In genomic region chrX:3381667-3382066, dm6 we compare ENCODE assay signal across 6 fruit fly cellular contexts.
TF ChIP-seq lines count a peak whose summit lies in the region.

No protein-coding gene starts in this region.

- TF ChIP-seq CTCF in whole organism, embryonic (GFP tag; optimal IDR thresholded peaks at IDR 0.05; lab: Kevin White, UChicago): no peak

TF ChIP-seq in whole organism, 6 proteins besides CTCF, POLR2A, EP300 and RAD21:
- TF ChIP-seq psq (optimal IDR thresholded peaks at IDR 0.05; lab: Kevin White, UChicago) (no peak), Dll (optimal IDR thresholded peaks at IDR 0.05; lab: Kevin White, UChicago) (no peak), pan (optimal IDR thresholded peaks at IDR 0.05; lab: Kevin White, UChicago) (peak; percentile 89), CG8478 (optimal IDR thresholded peaks at IDR 0.05; lab: Kevin White, UChicago) (no peak)

TF ChIP-seq in whole organism, adult, 20 proteins besides CTCF, POLR2A, EP300 and RAD21 (continues in another document):
- peak; percentile 71 for TF ChIP-seq CG12768 (GFP tag; optimal IDR thresholded peaks at IDR 0.05; lab: Kevin White, UChicago)
- no peak for TF ChIP-seq ovo (GFP tag; optimal IDR thresholded peaks at IDR 0.05; lab: Kevin White, UChicago)
- TF ChIP-seq cnc (optimal IDR thresholded peaks at IDR 0.05; lab: Kevin White, UChicago): no peak
- peak; percentile 17 for TF ChIP-seq cic (GFP tag; optimal IDR thresholded peaks at IDR 0.05; lab: Kevin White, UChicago)
- TF ChIP-seq CG1620 (GFP tag; optimal IDR thresholded peaks at IDR 0.05; lab: Kevin White, UChicago): no peak
- no peak for TF ChIP-seq toe (GFP tag; optimal IDR thresholded peaks at IDR 0.05; lab: Kevin White, UChicago)
- TF ChIP-seq Mnt (GFP tag; optimal IDR thresholded peaks at IDR 0.05; lab: Kevin White, UChicago): no peak
- peak; percentile 81 for TF ChIP-seq CG14711 (tag; optimal IDR thresholded peaks at IDR 0.05; lab: Kevin White, UChicago)
- peak; percentile 32 for TF ChIP-seq CG7045 (GFP tag; optimal IDR thresholded peaks at IDR 0.05; lab: Kevin White, UChicago)
- TF ChIP-seq Hr96 (GFP tag; optimal IDR thresholded peaks at IDR 0.05; lab: Kevin White, UChicago): no peak
- TF ChIP-seq pad (GFP tag; optimal IDR thresholded peaks at IDR 0.05; lab: Kevin White, UChicago): peak; percentile 38
- TF ChIP-seq Clk (GFP tag; optimal IDR thresholded peaks at IDR 0.05; lab: Kevin White, UChicago): no peak
- peak; percentile 5 for TF ChIP-seq tj (GFP tag; optimal IDR thresholded peaks at IDR 0.05; lab: Kevin White, UChicago)
- no peak for TF ChIP-seq CG11617 (GFP tag; optimal IDR thresholded peaks at IDR 0.05; lab: Kevin White, UChicago)
- no peak for TF ChIP-seq Crg-1 (GFP tag; optimal IDR thresholded peaks at IDR 0.05; lab: Kevin White, UChicago)
- TF ChIP-seq CG33017 (tag; optimal IDR thresholded peaks at IDR 0.05; lab: Kevin White, UChicago): peak; percentile 86
- TF ChIP-seq CG7101 (tag; optimal IDR thresholded peaks at IDR 0.05; lab: Kevin White, UChicago): peak; percentile 82
- TF ChIP-seq CG5204 (GFP tag; optimal IDR thresholded peaks at IDR 0.05; lab: Kevin White, UChicago): no peak

TF ChIP-seq in whole organism, embryonic, 481 proteins besides CTCF, POLR2A, EP300 and RAD21 (continues in another document):
- peak; percentile 91 for TF ChIP-seq dm (GFP tag; optimal IDR thresholded peaks at IDR 0.05; lab: Kevin White, UChicago)
- no peak for TF ChIP-seq lov (optimal IDR thresholded peaks at IDR 0.05; lab: Kevin White, UChicago)
- TF ChIP-seq lov (GFP tag; IDR thresholded peaks at IDR 0.05; lab: Robert Waterston, UW): 0 out of 3 replicates have a peak, but pooled peaks have one; percentile 51
- TF ChIP-seq HLH54F (GFP tag; optimal IDR thresholded peaks at IDR 0.05; lab: Kevin White, UChicago): peak; percentile 67
- TF ChIP-seq Atf-2 (GFP tag; optimal IDR thresholded peaks at IDR 0.05; lab: Kevin White, UChicago): peak; percentile 73
- no peak; the same call in 1 of the 2 replicates for TF ChIP-seq CG6689 (GFP tag; IDR thresholded peaks at IDR 0.05; lab: Robert Waterston, UW)
- peak; percentile 75 for TF ChIP-seq CG12391 (tag; optimal IDR thresholded peaks at IDR 0.05; lab: Kevin White, UChicago)
- TF ChIP-seq gce (GFP tag; IDR thresholded peaks at IDR 0.05; lab: Robert Waterston, UW): no peak
- peak; percentile 47 for TF ChIP-seq CG10267 (tag; optimal IDR thresholded peaks at IDR 0.05; lab: Kevin White, UChicago)
- peak; percentile 68 for TF ChIP-seq Meics (GFP tag; optimal IDR thresholded peaks at IDR 0.05; lab: Kevin White, UChicago)
- no peak for TF ChIP-seq CG5180 (GFP tag; optimal IDR thresholded peaks at IDR 0.05; lab: Kevin White, UChicago)
- TF ChIP-seq CG4820 (GFP tag; optimal IDR thresholded peaks at IDR 0.05; lab: Kevin White, UChicago): peak; percentile 63
- peak; percentile 72 for TF ChIP-seq CG18262 (tag; optimal IDR thresholded peaks at IDR 0.05; lab: Kevin White, UChicago)
- TF ChIP-seq CG4854 (GFP tag; optimal IDR thresholded peaks at IDR 0.05; lab: Kevin White, UChicago): peak; percentile 19
- TF ChIP-seq exex (tag; optimal IDR thresholded peaks at IDR 0.05; lab: Kevin White, UChicago): no peak
- TF ChIP-seq CG2875 (GFP tag; optimal IDR thresholded peaks at IDR 0.05; lab: Kevin White, UChicago): peak; percentile 42
- peak; percentile 69 for TF ChIP-seq CG2120 (GFP tag; optimal IDR thresholded peaks at IDR 0.05; lab: Kevin White, UChicago)
- peak; percentile 87 for TF ChIP-seq Antp (GFP tag; optimal IDR thresholded peaks at IDR 0.05; lab: Kevin White, UChicago)

TF ChIP-seq in whole organism, prepupa, 60 proteins besides CTCF, POLR2A, EP300 and RAD21 (continues in another document):
- TF ChIP-seq fd59A (GFP tag; optimal IDR thresholded peaks at IDR 0.05; lab: Kevin White, UChicago) (peak; percentile 99), Hr38 (GFP tag; optimal IDR thresholded peaks at IDR 0.05; lab: Kevin White, UChicago) (peak; percentile 24), CG4318 (GFP tag; optimal IDR thresholded peaks at IDR 0.05; lab: Kevin White, UChicago) (peak; percentile 97), dac (GFP tag; optimal IDR thresholded peaks at IDR 0.05; lab: Kevin White, UChicago) (peak; percentile 97), CG16779 (tag; optimal IDR thresholded peaks at IDR 0.05; lab: Kevin White, UChicago) (peak; percentile 94), lz (GFP tag; optimal IDR thresholded peaks at IDR 0.05; lab: Kevin White, UChicago) (peak; percentile 97), Gug (GFP tag; IDR thresholded peaks at IDR 0.05; lab: Robert Waterston, UW) (peak; percentile 98), CG11762 (GFP tag; optimal IDR thresholded peaks at IDR 0.05; lab: Kevin White, UChicago; ENCODE audit: insufficient read depth) (peak; percentile 94), Smox (GFP tag; optimal IDR thresholded peaks at IDR 0.05; lab: Kevin White, UChicago) (peak; percentile 93), pdm3 (GFP tag; optimal IDR thresholded peaks at IDR 0.05; lab: Kevin White, UChicago) (peak; percentile 99), Lpt (GFP tag; optimal IDR thresholded peaks at IDR 0.05; lab: Kevin White, UChicago) (peak; percentile 97), CG9139 (GFP tag; optimal IDR thresholded peaks at IDR 0.05; lab: Kevin White, UChicago) (peak; percentile 89), net (GFP tag; optimal IDR thresholded peaks at IDR 0.05; lab: Kevin White, UChicago) (peak; percentile 97), ss (GFP tag; optimal IDR thresholded peaks at IDR 0.05; lab: Kevin White, UChicago) (peak; percentile 95 to 97), fd85E (GFP tag; optimal IDR thresholded peaks at IDR 0.05; lab: Kevin White, UChicago) (peak; percentile 86), dsx (GFP tag; optimal IDR thresholded peaks at IDR 0.05; lab: Kevin White, UChicago; ENCODE audit: poor library complexity, severe bottlenecking) (peak; percentile 97), CG3919 (GFP tag; optimal IDR thresholded peaks at IDR 0.05; lab: Kevin White, UChicago) (peak; percentile 97), CG6163 (GFP tag; IDR thresholded peaks at IDR 0.05; lab: Robert Waterston, UW) (peak; percentile 99)

TF ChIP-seq in whole organism, pupa, 21 proteins besides CTCF, POLR2A, EP300 and RAD21 (continues in another document):
- peak; percentile 92 for TF ChIP-seq CG10348 (GFP tag; IDR thresholded peaks at IDR 0.05; lab: Robert Waterston, UW)
- peak; percentile 96 for TF ChIP-seq CG12605 (GFP tag; IDR thresholded peaks at IDR 0.05; lab: Robert Waterston, UW)
- TF ChIP-seq Snoo (tag; optimal IDR thresholded peaks at IDR 0.05; lab: Kevin White, UChicago): peak; percentile 93
- peak; percentile 98 for TF ChIP-seq Ets98B (GFP tag; IDR thresholded peaks at IDR 0.05; lab: Robert Waterston, UW)
- TF ChIP-seq rn (GFP tag; IDR thresholded peaks at IDR 0.05; lab: Robert Waterston, UW): peak; percentile 97
- TF ChIP-seq CG14655 (GFP tag; optimal IDR thresholded peaks at IDR 0.05; lab: Kevin White, UChicago): peak; percentile 97
- peak; percentile 99 for TF ChIP-seq CG4496 (GFP tag; IDR thresholded peaks at IDR 0.05; lab: Robert Waterston, UW)
- peak; percentile 97 for TF ChIP-seq Pif1B (GFP tag; optimal IDR thresholded peaks at IDR 0.05; lab: Kevin White, UChicago)
- peak; percentile 98 for TF ChIP-seq Pif1A (GFP tag; optimal IDR thresholded peaks at IDR 0.05; lab: Kevin White, UChicago)
- TF ChIP-seq gl (tag; optimal IDR thresholded peaks at IDR 0.05; lab: Kevin White, UChicago): peak; percentile 92
- peak; percentile 68 for TF ChIP-seq EcR (GFP tag; optimal IDR thresholded peaks at IDR 0.05; lab: Kevin White, UChicago)
- peak; percentile 98 for TF ChIP-seq CG32121 (GFP tag; IDR thresholded peaks at IDR 0.05; lab: Robert Waterston, UW)
- TF ChIP-seq CG8301 (tag; optimal IDR thresholded peaks at IDR 0.05; lab: Kevin White, UChicago): peak; percentile 96
- peak; percentile 91 for TF ChIP-seq D1 (tag; optimal IDR thresholded peaks at IDR 0.05; lab: Kevin White, UChicago)
- peak; percentile 97 for TF ChIP-seq CG17806 (tag; optimal IDR thresholded peaks at IDR 0.05; lab: Kevin White, UChicago)
- peak; percentile 98 for TF ChIP-seq CG34367 (tag; optimal IDR thresholded peaks at IDR 0.05; lab: Kevin White, UChicago)
- TF ChIP-seq CG15710 (tag; optimal IDR thresholded peaks at IDR 0.05; lab: Kevin White, UChicago): peak; percentile 96
- peak; percentile 96 for TF ChIP-seq CG8159 (tag; optimal IDR thresholded peaks at IDR 0.05; lab: Kevin White, UChicago)
- peak; percentile 89 for TF ChIP-seq CG13204 (GFP tag; optimal IDR thresholded peaks at IDR 0.05; lab: Kevin White, UChicago)
- peak; percentile 98 for TF ChIP-seq CG9948 (tag; optimal IDR thresholded peaks at IDR 0.05; lab: Kevin White, UChicago)

TF ChIP-seq in whole organism, wandering third instar larva, 38 proteins besides CTCF, POLR2A, EP300 and RAD21 (continues in another document):
- TF ChIP-seq sage (GFP tag; optimal IDR thresholded peaks at IDR 0.05; lab: Kevin White, UChicago) (peak; percentile 54), lola (GFP tag; optimal IDR thresholded peaks at IDR 0.05; lab: Kevin White, UChicago) (no peak), psq (GFP tag; optimal IDR thresholded peaks at IDR 0.05; lab: Kevin White, UChicago) (peak; percentile 91), ey (GFP tag; optimal IDR thresholded peaks at IDR 0.05; lab: Kevin White, UChicago) (peak; percentile 96), GATAd (GFP tag; optimal IDR thresholded peaks at IDR 0.05; lab: Kevin White, UChicago) (no peak), jim (GFP tag; optimal IDR thresholded peaks at IDR 0.05; lab: Kevin White, UChicago) (no peak), h (GFP tag; optimal IDR thresholded peaks at IDR 0.05; lab: Kevin White, UChicago) (peak; percentile 94), dsf (GFP tag; optimal IDR thresholded peaks at IDR 0.05; lab: Kevin White, UChicago; ENCODE audit: borderline replicate concordance) (no peak), rgr (GFP tag; optimal IDR thresholded peaks at IDR 0.05; lab: Kevin White, UChicago) (peak; percentile 91), fru (GFP tag; optimal IDR thresholded peaks at IDR 0.05; lab: Kevin White, UChicago) (peak; percentile 93), usp (GFP tag; optimal IDR thresholded peaks at IDR 0.05; lab: Kevin White, UChicago) (no peak), CG9705 (GFP tag; optimal IDR thresholded peaks at IDR 0.05; lab: Kevin White, UChicago) (peak; percentile 35), Jra (GFP tag; optimal IDR thresholded peaks at IDR 0.05; lab: Kevin White, UChicago) (peak; percentile 28), N (GFP tag; optimal IDR thresholded peaks at IDR 0.05; lab: Kevin White, UChicago) (no peak), Dfd (GFP tag; optimal IDR thresholded peaks at IDR 0.05; lab: Kevin White, UChicago) (no peak), Dif (GFP tag; optimal IDR thresholded peaks at IDR 0.05; lab: Kevin White, UChicago; ENCODE audit: partially characterized antibody) (no peak), OdsH (GFP tag; optimal IDR thresholded peaks at IDR 0.05; lab: Kevin White, UChicago) (peak; percentile 92), Mio (GFP tag; optimal IDR thresholded peaks at IDR 0.05; lab: Kevin White, UChicago) (peak; percentile 5), Rel (GFP tag; optimal IDR thresholded peaks at IDR 0.05; lab: Kevin White, UChicago) (no peak), Rel (tag; optimal IDR thresholded peaks at IDR 0.05; lab: Kevin White, UChicago) (peak; percentile 20), Hnf4 (GFP tag; optimal IDR thresholded peaks at IDR 0.05; lab: Kevin White, UChicago) (peak; percentile 87), HLH106 (tag; optimal IDR thresholded peaks at IDR 0.05; lab: Kevin White, UChicago) (peak; percentile 87)
